Fruit fly (Drosophila melanogaster) whole organism, embryonic: ENCODE measurements around the gene drm.

ENCODE experiments used
- CG12659 ChIP-seq: fragments of 200-800 bp; sonication (Bioruptor generic); optimal IDR thresholded peaks from 3 replicates; lab custom pipeline; 2017; ENCODE audit warnings: mild to moderate bottlenecking, missing biosample characterization, missing genetic modification reagents, missing genetic modification characterization
- CG33213 ChIP-seq: fragments of 200-800 bp; sonication (Bioruptor generic); optimal IDR thresholded peaks from 3 replicates; lab custom pipeline; 2016; ENCODE audit warnings: missing biosample characterization, missing genetic modification characterization
- CG6254 ChIP-seq: fragments of 200-800 bp; sonication (Bioruptor generic); optimal IDR thresholded peaks from 3 replicates; lab custom pipeline; 2017; ENCODE audit warnings: mild to moderate bottlenecking, missing biosample characterization, missing genetic modification reagents, missing genetic modification characterization
- CG8944 ChIP-seq: fragments of 200-800 bp; sonication (Bioruptor generic); optimal IDR thresholded peaks from 3 replicates; lab custom pipeline; 2016; ENCODE audit warnings: missing biosample characterization, missing genetic modification characterization
- HLH4C ChIP-seq: fragments of 200-800 bp; sonication (Bioruptor generic); IDR thresholded peaks from 3 replicates; pipeline ENCODE4 v1.3.6; 2022; ENCODE audit warnings: missing biosample characterization, missing genetic modification characterization; ENCODE audit not compliant: partially characterized antibody
- Sin3A ChIP-seq: fragments of >200 bp; optimal IDR thresholded peaks from 2 replicates; lab custom pipeline; 2018

dm6 chr2L:3524729-3525181 is 14.3 kb upstream of the drm start, which contains the start of gene CG8852:
- TF ChIP-seq CG8944 (GFP tag; lab: Kevin White, UChicago) (no peak), CG6254 (GFP tag; lab: Kevin White, UChicago) (no peak), HLH4C (GFP tag; lab: Robert Waterston, UW) (no peak), CG12659 (GFP tag; lab: Kevin White, UChicago) (no peak), Sin3A (lab: Kevin White, UChicago) (no peak), CG33213 (GFP tag; lab: Kevin White, UChicago) (no peak)
